Worm (Caenorhabditis elegans): ENCODE data around the gene math-48.

DNA sequence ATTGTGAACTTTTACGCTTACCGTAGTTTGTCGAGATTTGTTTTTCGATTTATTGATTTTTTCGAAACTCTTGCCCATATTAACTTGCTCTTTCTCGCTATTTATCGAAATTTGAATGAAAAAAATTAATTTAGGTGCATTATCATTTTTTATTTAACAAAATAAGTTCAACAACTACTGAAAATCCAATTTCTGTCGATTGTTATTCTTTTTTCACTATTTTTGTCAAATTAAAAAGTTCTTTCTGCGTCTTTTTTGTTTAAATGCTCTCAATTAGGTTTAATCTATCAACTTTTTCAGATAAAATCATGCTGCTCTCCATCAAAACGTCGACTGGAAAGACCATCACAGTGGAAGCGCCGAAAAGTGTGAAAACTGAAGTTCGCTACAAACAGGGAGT, 20.2 kb downstream of the math-48 start, which contains the start of gene F52C6.2:
- TF ChIP-seq tbx-8 (GFP tag; optimal IDR thresholded peaks at IDR 0.05) = no peak
- no peak for TF ChIP-seq lsy-2 (tag; optimal IDR thresholded peaks at IDR 0.05)
- TF ChIP-seq nhr-12 (tag; optimal IDR thresholded peaks at IDR 0.05) = no peak
- TF ChIP-seq ceh-39 (tag; optimal IDR thresholded peaks at IDR 0.05) = no peak
- TF ChIP-seq unc-39 (tag; optimal IDR thresholded peaks at IDR 0.05) = no peak
- TF ChIP-seq cnd-1 (tag; optimal IDR thresholded peaks at IDR 0.05) = no peak
- no peak for TF ChIP-seq ces-1 (GFP tag; optimal IDR thresholded peaks at IDR 0.05)
